Worm (Caenorhabditis elegans): ENCODE data around the gene F46G10.1.

Gene F46G10.1

DNA sequence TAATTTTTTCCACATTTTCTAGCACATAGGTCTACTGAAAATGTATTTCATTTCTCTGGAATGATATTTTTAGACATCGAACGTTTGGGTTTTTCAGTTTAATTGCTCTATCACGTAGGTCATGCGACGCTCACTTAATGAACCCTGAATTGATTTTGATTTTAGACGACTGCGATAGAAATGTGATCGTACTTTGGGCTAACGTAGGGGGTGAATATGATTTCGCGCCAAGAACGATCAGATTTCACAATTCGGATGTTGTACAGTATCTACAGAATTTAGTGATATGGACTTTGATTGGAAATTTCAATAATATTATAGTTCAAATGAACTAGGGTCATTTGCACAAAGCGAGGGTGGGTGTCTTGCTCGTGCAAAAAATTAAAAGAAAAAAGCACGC lies 40.6 kb upstream of the F46G10.1 start:
- TF ChIP-seq ceh-22 (tag; optimal IDR thresholded peaks at IDR 0.05), result no peak
- TF ChIP-seq unc-42 (tag; optimal IDR thresholded peaks at IDR 0.05), result no peak
- TF ChIP-seq elt-4 (tag; optimal IDR thresholded peaks at IDR 0.05), result no peak

DNA sequence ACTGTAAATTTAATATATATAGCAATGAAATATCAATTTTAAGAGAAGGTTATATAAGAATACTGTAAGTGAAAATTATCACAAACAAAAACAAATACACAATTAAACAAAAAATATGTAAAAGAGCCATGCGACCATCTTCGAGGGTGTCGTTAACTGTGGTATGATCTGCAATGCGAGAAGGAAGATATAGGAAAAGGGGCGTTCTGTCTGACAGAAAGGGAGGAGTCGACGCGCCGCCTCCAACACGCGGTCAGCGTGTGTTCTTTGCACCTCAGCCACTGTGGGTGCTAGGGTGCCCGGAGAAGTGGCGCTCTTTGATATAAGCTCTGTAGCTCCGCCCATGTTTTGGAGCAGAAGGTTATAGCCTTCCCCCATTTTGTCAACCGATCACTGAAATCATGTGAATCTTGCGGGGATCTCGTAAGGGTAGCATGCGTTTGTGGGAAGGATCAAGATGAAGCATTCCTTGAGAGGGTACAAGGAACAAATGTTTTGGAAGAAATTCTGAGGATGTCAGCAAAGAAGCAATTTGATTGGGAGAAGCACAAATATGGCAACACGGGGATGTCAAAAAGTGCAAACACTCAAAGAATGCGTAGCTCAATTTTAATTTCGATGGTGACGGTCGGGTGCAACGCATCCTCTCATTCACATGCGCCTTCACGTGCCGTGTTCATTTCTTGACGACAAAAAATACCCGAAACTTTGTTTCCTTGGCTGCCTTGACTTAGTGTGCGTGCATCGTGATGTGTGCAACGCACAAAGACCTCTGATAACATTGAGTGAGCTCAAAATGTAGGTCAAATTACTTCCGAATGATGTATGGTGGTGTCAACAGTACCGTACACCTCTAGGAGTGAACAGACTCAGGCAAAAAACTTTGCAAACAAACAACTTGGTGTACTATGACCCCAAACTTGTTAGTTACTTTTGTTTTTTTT lies 39.5 kb upstream of the F46G10.1 start, which contains the start of gene mxl-3:
mxl-3 (minus strand) TSS at position 1 of the 944 bp plus-strand sequence.
- no peak for TF ChIP-seq mec-3 (tag; optimal IDR thresholded peaks at IDR 0.05; ENCODE audit: borderline replicate concordance)
- TF ChIP-seq C08G9.2 (tag; optimal IDR thresholded peaks at IDR 0.05), result peak; percentile 2
- TF ChIP-seq fkh-6 (tag; optimal IDR thresholded peaks at IDR 0.05), result no peak
- TF ChIP-seq ceh-18 (tag; optimal IDR thresholded peaks at IDR 0.05), result peak; percentile 11
- TF ChIP-seq pat-9 (tag; optimal IDR thresholded peaks at IDR 0.05), result no peak
- TF ChIP-seq pros-1 (tag; optimal IDR thresholded peaks at IDR 0.05), result no peak
- no peak for TF ChIP-seq ceh-45 (GFP tag; IDR thresholded peaks at IDR 0.05)
- no peak for TF ChIP-seq tbx-2 (tag; optimal IDR thresholded peaks at IDR 0.05)
- no peak for TF ChIP-seq elt-4 (tag; optimal IDR thresholded peaks at IDR 0.05)

ce11 chrX:13350123-13350798 lies 38.7 kb upstream of the F46G10.1 start:
- TF ChIP-seq rnt-1 (tag; optimal IDR thresholded peaks at IDR 0.05) (no peak), C38D4.7 (GFP tag; optimal IDR thresholded peaks at IDR 0.05) (no peak), F13H6.1 (tag; optimal IDR thresholded peaks at IDR 0.05) (no peak), sox-2 (GFP tag; IDR thresholded peaks at IDR 0.05) (no peak), tbx-2 (tag; optimal IDR thresholded peaks at IDR 0.05) (no peak), ets-4 (tag; optimal IDR thresholded peaks at IDR 0.05) (no peak), ceh-24 (tag; optimal IDR thresholded peaks at IDR 0.05) (no peak)

DNA sequence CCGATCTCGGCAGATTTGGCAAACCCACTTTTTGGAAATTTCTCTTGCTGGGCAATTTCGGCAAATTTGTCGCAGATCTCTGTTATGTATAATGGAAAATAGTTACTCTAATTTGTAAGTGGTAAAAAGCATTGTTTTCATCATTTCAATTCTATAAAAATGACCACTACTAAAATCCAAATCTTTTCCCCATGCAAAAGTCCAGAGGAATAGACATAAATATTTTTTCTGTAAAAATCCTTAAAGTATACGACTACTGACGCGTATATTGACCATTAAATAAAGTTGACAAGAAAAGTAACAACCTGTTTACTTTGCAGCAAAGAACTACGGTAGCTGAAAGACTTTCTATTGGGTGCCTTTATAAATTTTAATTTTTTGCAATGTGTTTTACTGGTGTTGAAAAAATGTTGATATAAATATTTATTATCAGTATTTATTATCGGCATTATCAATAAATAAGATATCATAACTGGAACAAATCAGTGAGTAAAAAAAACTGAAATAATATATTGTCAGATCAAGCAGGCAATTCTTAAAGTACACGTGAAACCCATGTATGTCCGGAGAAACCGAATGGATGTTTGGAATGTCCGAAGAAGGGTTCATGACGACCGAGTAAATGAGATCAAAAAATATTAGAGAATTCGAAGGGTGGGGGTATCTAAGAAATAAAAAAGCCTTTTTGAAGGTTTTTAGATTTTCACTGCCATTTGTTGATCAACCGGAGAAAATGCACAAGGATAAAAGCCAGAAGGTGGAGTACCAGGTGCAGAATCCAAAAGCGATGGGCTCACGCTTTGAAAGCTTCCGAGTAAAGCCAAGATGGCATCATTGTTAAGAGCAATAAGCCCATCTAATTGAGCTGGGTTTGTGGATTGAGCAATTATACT lies 37.9 kb upstream of the F46G10.1 start:
- TF ChIP-seq elt-2 (tag; optimal IDR thresholded peaks at IDR 0.05) (peak; percentile 12), C38D4.7 (GFP tag; optimal IDR thresholded peaks at IDR 0.05) (no peak), pqm-1 (tag; optimal IDR thresholded peaks at IDR 0.05) (no peak), gmeb-2 (tag; optimal IDR thresholded peaks at IDR 0.05) (no peak), tbx-7 (tag; optimal IDR thresholded peaks at IDR 0.05) (no peak), hlh-30 (tag; optimal IDR thresholded peaks at IDR 0.05; ENCODE audit: insufficient read depth) (no peak), ceh-22 (tag; optimal IDR thresholded peaks at IDR 0.05) (no peak)

- TF ChIP-seq C08G9.2 (tag; optimal IDR thresholded peaks at IDR 0.05) (no peak), pag-3 (tag; optimal IDR thresholded peaks at IDR 0.05; ENCODE audit: borderline replicate concordance) (no peak), ceh-31 (tag; optimal IDR thresholded peaks at IDR 0.05) (no peak), hlh-13 (GFP tag; optimal IDR thresholded peaks at IDR 0.05) (no peak), K09A11.1 (tag; optimal IDR thresholded peaks at IDR 0.05; ENCODE audit: insufficient read depth) (no peak), C38D4.7 (GFP tag; optimal IDR thresholded peaks at IDR 0.05) (no peak), ttx-3 (tag; optimal IDR thresholded peaks at IDR 0.05) (no peak), sdc-2 (tag; optimal IDR thresholded peaks at IDR 0.05) (no peak)
Measured at ce11 chrX:13348417-13348816, 36.9 kb upstream of the F46G10.1 start.
